2 fruit fly cellular contexts compared by ENCODE assay signal in genomic region chr2L:21242369-21242768, dm6.
TF ChIP-seq lines count a peak whose summit lies in the region.

No protein-coding gene starts in this region.

- TF ChIP-seq CTCF in whole organism, embryonic (GFP tag; optimal IDR thresholded peaks at IDR 0.05; lab: Kevin White, UChicago) = no peak

TF ChIP-seq in whole organism, embryonic, 481 proteins besides CTCF, POLR2A, EP300 and RAD21:
- no peak for TF ChIP-seq CG10462 (GFP tag; optimal IDR thresholded peaks at IDR 0.05; lab: Kevin White, UChicago)
- peak; percentile 59 for TF ChIP-seq onecut (GFP tag; IDR thresholded peaks at IDR 0.05; lab: Robert Waterston, UW)
- peak; percentile 58 for TF ChIP-seq abd-A (tag; optimal IDR thresholded peaks at IDR 0.05; lab: Kevin White, UChicago)

TF ChIP-seq in whole organism, prepupa, 60 proteins besides CTCF, POLR2A, EP300 and RAD21:
- TF ChIP-seq Eip78C (GFP tag; lab: Kevin White, UChicago) (peak; percentile 12), Lpt (GFP tag; optimal IDR thresholded peaks at IDR 0.05; lab: Kevin White, UChicago) (no peak)
